Worm (Caenorhabditis elegans) whole organism, young adult: ENCODE measurements around the gene C36B7.4.

Source experiments
- K11D2.4 ChIP-seq: fragments of 200-800 bp; sonication (Bioruptor generic); IDR thresholded peaks from 2 replicates; pipeline ENCODE4 v1.3.6; 2022; ENCODE audit warnings: missing genetic modification reagents, missing genetic modification characterization, missing compliant biosample characterization
- Y53F4B.3 ChIP-seq: fragments of 200-800 bp; sonication (Bioruptor generic); IDR thresholded peaks from 2 replicates; pipeline ENCODE4 v1.3.6; 2022; ENCODE audit warnings: missing genetic modification reagents, missing genetic modification characterization, missing compliant biosample characterization
- him-1 ChIP-seq: sonication (generic microtip); optimal IDR thresholded peaks from 2 replicates; lab custom pipeline; 2016; ENCODE audit warnings: missing genotype, missing genetic modification reagents, missing genetic modification characterization, missing compliant biosample characterization
- hrde-1 ChIP-seq: sonication (generic microtip); optimal IDR thresholded peaks from 2 replicates; lab custom pipeline; 2016; ENCODE audit warnings: missing genetic modification characterization, mild to moderate bottlenecking, missing compliant biosample characterization, moderate library complexity, missing genotype, missing genetic modification reagents, borderline replicate concordance
- hsf-1 ChIP-seq: fragments of 200-800 bp; sonication (Bioruptor generic); IDR thresholded peaks from 2 replicates; pipeline ENCODE4 v1.3.6; 2022; ENCODE audit warnings: missing genetic modification reagents, missing genetic modification characterization, missing compliant biosample characterization
- nhr-90 ChIP-seq: sonication (generic microtip); optimal IDR thresholded peaks from 2 replicates; lab custom pipeline; 2016; ENCODE audit warnings: missing genotype, mild to moderate bottlenecking, missing genetic modification characterization, missing compliant biosample characterization
- rcor-1 ChIP-seq: fragments of 200-800 bp; sonication (Bioruptor generic); IDR thresholded peaks from 2 replicates; pipeline ENCODE4 v1.3.6; 2022; ENCODE audit warnings: missing genetic modification reagents, missing genetic modification characterization, missing compliant biosample characterization
- unc-62 ChIP-seq: fragments of 150-350 bp; optimal IDR thresholded peaks from 2 replicates; lab custom pipeline; 2014; ENCODE audit warnings: missing biosample characterization, missing genetic modification reagents, missing genetic modification characterization

DNA sequence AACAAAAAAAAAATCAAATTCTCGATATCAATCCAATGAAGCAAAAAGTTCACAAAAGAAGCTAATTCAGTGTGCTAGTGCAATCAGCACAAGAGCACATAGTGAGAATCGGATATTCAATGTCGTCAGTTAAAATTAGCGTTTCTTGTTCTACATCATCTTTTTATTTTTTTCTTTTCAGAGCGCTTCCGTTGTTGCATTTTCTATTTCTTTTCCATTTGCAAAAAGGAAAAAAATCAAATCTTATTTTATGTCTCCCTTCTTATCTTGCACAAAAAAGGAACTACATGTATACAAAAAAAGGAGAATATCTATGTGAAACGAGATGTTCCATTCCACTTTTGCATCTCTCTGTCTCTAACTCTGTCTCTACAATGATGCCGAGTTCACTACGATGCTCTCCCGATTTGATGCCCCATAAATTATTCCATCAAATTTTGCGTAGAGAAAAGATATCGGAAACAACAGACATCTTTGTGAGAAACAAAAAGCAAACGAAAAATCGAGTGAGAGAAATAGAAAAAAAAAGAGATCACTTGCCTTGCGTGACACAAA is 52.0 kb downstream of the C36B7.4 start:
- TF ChIP-seq unc-62 (GFP tag; lab: Kevin White, UChicago) (no peak), Y53F4B.3 (GFP tag; lab: Robert Waterston, UW) (no peak), hsf-1 (no peak), rcor-1 (GFP tag; lab: Robert Waterston, UW) (no peak), nhr-90 (tag; lab: Kevin White, UChicago) (no peak), hrde-1 (tag; lab: Kevin White, UChicago) (no peak), K11D2.4 (GFP tag; lab: Robert Waterston, UW) (no peak), him-1 (tag; lab: Kevin White, UChicago) (no peak)
